Worm (Caenorhabditis elegans) whole organism, L4 larva: ENCODE measurements around the gene gck-1.

Experiments used
- R02D3.7 ChIP-seq: fragments of 150-350 bp; sonication (generic microtip); optimal IDR thresholded peaks from 3 replicates; lab custom pipeline; 2014; ENCODE audit warnings: missing biosample characterization, missing genetic modification characterization
- ceh-28 ChIP-seq: fragments of 150-350 bp; optimal IDR thresholded peaks from 2 replicates; lab custom pipeline; 2014; ENCODE audit warnings: missing biosample characterization, missing genetic modification reagents, missing genetic modification characterization
- ceh-82 ChIP-seq: sonication (generic microtip); optimal IDR thresholded peaks from 2 replicates; lab custom pipeline; 2017; ENCODE audit warnings: missing biosample characterization, missing genetic modification characterization
- ces-1 ChIP-seq: fragments of 150-350 bp; sonication (generic microtip); optimal IDR thresholded peaks from 4 replicates; lab custom pipeline; 2014; ENCODE audit warnings: missing biosample characterization, missing genetic modification reagents, missing genetic modification characterization
- daf-8 ChIP-seq: fragments of 200-800 bp; sonication (Bioruptor generic); IDR thresholded peaks from 2 replicates; pipeline ENCODE4 v1.3.6; 2022; ENCODE audit warnings: missing genetic modification characterization, missing compliant biosample characterization
- egl-27 ChIP-seq: sonication (generic microtip); optimal IDR thresholded peaks from 3 replicates; lab custom pipeline; 2017; ENCODE audit warnings: missing biosample characterization, missing genetic modification reagents, missing genetic modification characterization
- fos-1 ChIP-seq: fragments of 150-350 bp; optimal IDR thresholded peaks from 2 replicates; lab custom pipeline; 2014; ENCODE audit warnings: missing biosample characterization, missing genetic modification characterization
- hlh-30 ChIP-seq: sonication (generic microtip); optimal IDR thresholded peaks from 2 replicates; lab custom pipeline; 2017; ENCODE audit warnings: antibody characterized with exemption, mild to moderate bottlenecking, missing genetic modification characterization, missing compliant biosample characterization; ENCODE audit not compliant: insufficient read depth
- nhr-237 ChIP-seq: sonication (generic microtip); optimal IDR thresholded peaks from 2 replicates; lab custom pipeline; 2017; ENCODE audit warnings: missing biosample characterization, missing genetic modification characterization
- nhr-25 ChIP-seq: sonication (generic microtip); optimal IDR thresholded peaks from 2 replicates; lab custom pipeline; 2017; ENCODE audit warnings: missing genetic modification characterization, mild to moderate bottlenecking, missing compliant biosample characterization, antibody characterized with exemption, moderate library complexity, borderline replicate concordance; ENCODE audit not compliant: insufficient read depth
- nhr-28 ChIP-seq: fragments of 150-350 bp; optimal IDR thresholded peaks from 2 replicates; lab custom pipeline; 2014; ENCODE audit warnings: missing biosample characterization, missing genetic modification characterization
- pqm-1 ChIP-seq: sonication (generic microtip); optimal IDR thresholded peaks from 2 replicates; lab custom pipeline; 2017; ENCODE audit warnings: missing biosample characterization, missing genetic modification characterization
- unc-62 ChIP-seq, 3 experiments: fragments of 150-350 bp in 1 of 3; sonication (generic microtip); optimal IDR thresholded peaks in 2 of 3; peaks in 1 of 3; 1 replicate in 1 of 3; 2 replicates in 2 of 3; lab custom pipeline; 2014 to 2017; ENCODE audit warnings: missing biosample characterization in 3 of 3, missing genetic modification characterization in 3 of 3, missing genetic modification reagents in 3 of 3, missing genotype in 1 of 3

- TF ChIP-seq nhr-237 (no peak), egl-27 (tag; lab: Kevin White, UChicago) (no peak), unc-62 (GFP tag; optimal IDR thresholded peaks at IDR 0.05 in 1 of 2; lab: Kevin White, UChicago) (peak in 1 of 2 experiments; percentile 95), unc-62 (tag; optimal IDR thresholded peaks at IDR 0.05; lab: Kevin White, UChicago) (no peak), fos-1 (no peak), nhr-28 (tag; lab: Kevin White, UChicago) (no peak), ceh-28 (no peak), hlh-30 (no peak), ceh-82 (no peak), daf-8 (no peak), R02D3.7 (tag; lab: Kevin White, UChicago) (no peak), pqm-1 (tag; lab: Kevin White, UChicago) (no peak), nhr-25 (tag; lab: Kevin White, UChicago) (no peak), ces-1 (GFP tag; lab: Kevin White, UChicago) (no peak)
Observed at ce11 chrV:8949873-8950272, 2.3 kb downstream of the gck-1 start.
